Fruit fly (Drosophila melanogaster) whole organism, embryonic: ENCODE measurements around the gene Uggt.

Source experiments
- C15 ChIP-seq: fragments of 200-800 bp; sonication (Bioruptor generic); IDR thresholded peaks from 3 replicates; pipeline ENCODE4 v1.3.6; 2022; ENCODE audit warnings: missing biosample characterization, missing genetic modification characterization
- CG10267 ChIP-seq: fragments of 200-800 bp; sonication (Bioruptor generic); optimal IDR thresholded peaks from 2 replicates; lab custom pipeline; 2018; ENCODE audit warnings: missing biosample characterization, mild to moderate bottlenecking, missing genetic modification characterization, moderate library complexity
- CG10321 ChIP-seq: fragments of 200-800 bp; sonication (Bioruptor generic); IDR thresholded peaks from 2 replicates; pipeline ENCODE4 v1.3.6; 2022; ENCODE audit warnings: missing biosample characterization, missing genetic modification characterization
- CG10431 ChIP-seq: fragments of 200-800 bp; sonication (Bioruptor generic); optimal IDR thresholded peaks from 3 replicates; lab custom pipeline; 2018; ENCODE audit warnings: missing biosample characterization, mild to moderate bottlenecking, missing genetic modification characterization
- CG11398 ChIP-seq: fragments of 200-800 bp; sonication (Bioruptor generic); optimal IDR thresholded peaks from 2 replicates; lab custom pipeline; 2016; ENCODE audit warnings: missing biosample characterization, missing genetic modification characterization
- CG11695 ChIP-seq: fragments of 200-800 bp; sonication (Bioruptor generic); IDR thresholded peaks from 3 replicates; pipeline ENCODE4 v1.3.6; 2022; ENCODE audit warnings: missing biosample characterization, missing genetic modification characterization
- CG1233 ChIP-seq: fragments of 200-800 bp; sonication (Bioruptor generic); optimal IDR thresholded peaks from 4 replicates; lab custom pipeline; 2018; ENCODE audit warnings: missing biosample characterization, mild to moderate bottlenecking, missing genetic modification characterization
- CG12769 ChIP-seq: fragments of 200-800 bp; sonication (Bioruptor generic); optimal IDR thresholded peaks from 2 replicates; lab custom pipeline; 2019; ENCODE audit warnings: missing biosample characterization, mild to moderate bottlenecking, missing genetic modification characterization, moderate library complexity
- CG14050 ChIP-seq: fragments of 200-800 bp; sonication (Bioruptor generic); IDR thresholded peaks from 3 replicates; pipeline ENCODE4 v1.3.6; 2022; ENCODE audit warnings: missing biosample characterization, missing genetic modification characterization
- CG15269 ChIP-seq: fragments of 200-800 bp; sonication (Bioruptor generic); optimal IDR thresholded peaks from 2 replicates; lab custom pipeline; 2018; ENCODE audit warnings: missing biosample characterization, mild to moderate bottlenecking, missing genetic modification characterization, moderate library complexity
- CG17568 ChIP-seq: fragments of 200-800 bp; sonication (Bioruptor generic); optimal IDR thresholded peaks from 2 replicates; lab custom pipeline; 2018; ENCODE audit warnings: missing biosample characterization, mild to moderate bottlenecking, missing genetic modification characterization, moderate library complexity
- CG3281 ChIP-seq: fragments of 200-800 bp; sonication (Bioruptor generic); optimal IDR thresholded peaks from 3 replicates; lab custom pipeline; 2017; ENCODE audit warnings: missing biosample characterization, mild to moderate bottlenecking, missing genetic modification characterization
- CG34376 ChIP-seq: fragments of 200-800 bp; sonication (Bioruptor generic); optimal IDR thresholded peaks from 2 replicates; lab custom pipeline; 2018; ENCODE audit warnings: missing biosample characterization, mild to moderate bottlenecking, missing genetic modification characterization
- CG4328 ChIP-seq: fragments of 200-800 bp; sonication (Bioruptor generic); optimal IDR thresholded peaks from 3 replicates; lab custom pipeline; 2017; ENCODE audit warnings: missing biosample characterization, missing genetic modification reagents, missing genetic modification characterization
- CG6175 ChIP-seq: fragments of 200-800 bp; sonication (Bioruptor generic); IDR thresholded peaks from 3 replicates; pipeline ENCODE4 v1.3.6; 2022; ENCODE audit warnings: missing biosample characterization, missing genetic modification characterization
- CG6683 ChIP-seq: fragments of 200-800 bp; sonication (Bioruptor generic); optimal IDR thresholded peaks from 2 replicates; lab custom pipeline; 2017; ENCODE audit warnings: missing biosample characterization, mild to moderate bottlenecking, missing genetic modification characterization, missing genetic modification reagents
- CG7786 ChIP-seq: fragments of 200-800 bp; sonication (Bioruptor generic); optimal IDR thresholded peaks from 2 replicates; lab custom pipeline; 2016; ENCODE audit warnings: missing biosample characterization, missing genetic modification characterization
- CG7839 ChIP-seq: fragments of 200-800 bp; sonication (Bioruptor generic); optimal IDR thresholded peaks from 3 replicates; lab custom pipeline; 2018; ENCODE audit warnings: missing biosample characterization, mild to moderate bottlenecking, missing genetic modification characterization, moderate library complexity
- CG8924 ChIP-seq: fragments of 200-800 bp; optimal IDR thresholded peaks from 3 replicates; lab custom pipeline; 2019; ENCODE audit warnings: missing biosample characterization, mild to moderate bottlenecking, missing genetic modification characterization, moderate library complexity
- CG9437 ChIP-seq: fragments of 200-800 bp; sonication (Bioruptor generic); optimal IDR thresholded peaks from 2 replicates; lab custom pipeline; 2018; ENCODE audit warnings: missing biosample characterization, mild to moderate bottlenecking, missing genetic modification characterization
- Camta ChIP-seq: fragments of 200-800 bp; sonication (Bioruptor generic); optimal IDR thresholded peaks from 2 replicates; lab custom pipeline; 2016; ENCODE audit warnings: missing biosample characterization, missing genetic modification characterization
- CkIIα-i1 ChIP-seq: fragments of 200-800 bp; sonication (Bioruptor generic); IDR thresholded peaks from 2 replicates; pipeline ENCODE4 v1.3.6; 2022; ENCODE audit warnings: missing biosample characterization, missing genetic modification characterization
- HLHmδ ChIP-seq: fragments of 200-800 bp; sonication (Bioruptor generic); optimal IDR thresholded peaks from 2 replicates; lab custom pipeline; 2018; ENCODE audit warnings: missing biosample characterization, mild to moderate bottlenecking, missing genetic modification characterization, moderate library complexity
- Lpt ChIP-seq: fragments of >200 bp; optimal IDR thresholded peaks from 2 replicates; lab custom pipeline; 2018; ENCODE audit warnings: missing biosample characterization, missing genetic modification characterization
- Med ChIP-seq: fragments of 200-800 bp; sonication (Bioruptor generic); peaks from one replicate; lab custom pipeline; 2016; ENCODE audit warnings: missing biosample characterization, missing genetic modification characterization, mild to moderate bottlenecking, inconsistent platforms, moderate library complexity
- Myb ChIP-seq: fragments of 200-800 bp; sonication (Bioruptor generic); optimal IDR thresholded peaks from 2 replicates; lab custom pipeline; 2016; ENCODE audit warnings: missing biosample characterization, missing genetic modification characterization
- Rfx ChIP-seq: fragments of 200-800 bp; sonication (Bioruptor generic); IDR thresholded peaks from 2 replicates; pipeline ENCODE4 v1.3.6; 2022; ENCODE audit warnings: missing biosample characterization, missing genetic modification characterization
- Sox102F ChIP-seq: fragments of 200-800 bp; sonication (Bioruptor generic); optimal IDR thresholded peaks from 2 replicates; lab custom pipeline; 2018; ENCODE audit warnings: missing biosample characterization, mild to moderate bottlenecking, missing genetic modification characterization, moderate library complexity
- Taf1 ChIP-seq: fragments of 200-800 bp; sonication (Bioruptor generic); IDR thresholded peaks from 2 replicates; pipeline ENCODE4 v1.3.6; 2022; ENCODE audit warnings: missing biosample characterization, missing genetic modification characterization
- bcd ChIP-seq: fragments of 200-800 bp; sonication (Bioruptor generic); optimal IDR thresholded peaks from 2 replicates; lab custom pipeline; 2017; ENCODE audit warnings: missing biosample characterization, mild to moderate bottlenecking, missing genetic modification characterization
- chif ChIP-seq, 2 experiments: fragments of 200-800 bp; sonication (Bioruptor generic); optimal IDR thresholded peaks; 3 replicates each; lab custom pipeline; 2016; ENCODE audit warnings: missing biosample characterization in 2 of 2, missing genetic modification characterization in 2 of 2
- ewg ChIP-seq: fragments of 200-800 bp; sonication (Bioruptor generic); optimal IDR thresholded peaks from 3 replicates; lab custom pipeline; 2017; ENCODE audit warnings: mild to moderate bottlenecking, missing biosample characterization, missing genetic modification reagents, missing genetic modification characterization
- fd96Cb ChIP-seq: fragments of 200-800 bp; sonication (Bioruptor generic); optimal IDR thresholded peaks from 2 replicates; lab custom pipeline; 2018; ENCODE audit warnings: missing biosample characterization, mild to moderate bottlenecking, missing genetic modification characterization, moderate library complexity
- gce ChIP-seq: fragments of 200-800 bp; sonication (Bioruptor generic); IDR thresholded peaks from 3 replicates; pipeline ENCODE4 v1.3.6; 2022; ENCODE audit warnings: missing biosample characterization, missing genetic modification characterization
- hbn ChIP-seq: fragments of 200-800 bp; sonication (Bioruptor generic); IDR thresholded peaks from 2 replicates; pipeline ENCODE4 v1.3.6; 2022; ENCODE audit warnings: missing biosample characterization, missing genetic modification characterization; ENCODE audit not compliant: partially characterized antibody
- kah ChIP-seq: fragments of 200-800 bp; sonication (Bioruptor generic); optimal IDR thresholded peaks from 2 replicates; lab custom pipeline; 2018; ENCODE audit warnings: missing biosample characterization, mild to moderate bottlenecking, missing genetic modification characterization
- oc ChIP-seq: fragments of 200-800 bp; sonication (Bioruptor generic); optimal IDR thresholded peaks from 2 replicates; lab custom pipeline; 2018; ENCODE audit warnings: missing biosample characterization, mild to moderate bottlenecking, missing genetic modification characterization, moderate library complexity
- pnt ChIP-seq: fragments of 200-800 bp; sonication (Bioruptor generic); optimal IDR thresholded peaks from 3 replicates; lab custom pipeline; 2016; ENCODE audit warnings: missing biosample characterization, missing genetic modification characterization
- pum ChIP-seq: fragments of 200-800 bp; sonication (Bioruptor generic); optimal IDR thresholded peaks from 2 replicates; lab custom pipeline; 2016; ENCODE audit warnings: missing biosample characterization, missing genetic modification characterization
- ro ChIP-seq: fragments of 200-800 bp; sonication (Bioruptor generic); IDR thresholded peaks from 2 replicates; pipeline ENCODE4 v1.3.6; 2022; ENCODE audit warnings: missing biosample characterization, missing genetic modification characterization
- salm ChIP-seq: fragments of 200-800 bp; sonication (Bioruptor generic); optimal IDR thresholded peaks from 2 replicates; lab custom pipeline; 2018; ENCODE audit warnings: missing biosample characterization, mild to moderate bottlenecking, missing genetic modification characterization
- sima ChIP-seq: fragments of 200-800 bp; sonication (Bioruptor generic); optimal IDR thresholded peaks from 2 replicates; lab custom pipeline; 2016; ENCODE audit warnings: missing biosample characterization, missing genetic modification characterization
- sisA ChIP-seq: fragments of 200-800 bp; sonication (Bioruptor generic); IDR thresholded peaks from 2 replicates; pipeline ENCODE4 v1.3.6; 2022; ENCODE audit warnings: missing biosample characterization, missing genetic modification characterization
- slbo ChIP-seq: fragments of 200-800 bp; sonication (Bioruptor generic); IDR thresholded peaks from 2 replicates; pipeline ENCODE4 v1.3.6; 2022; ENCODE audit warnings: missing biosample characterization, missing genetic modification characterization
- so ChIP-seq: fragments of 200-800 bp; sonication (Bioruptor generic); IDR thresholded peaks from 3 replicates; pipeline ENCODE4 v1.3.6; 2022; ENCODE audit warnings: missing biosample characterization, missing genetic modification characterization
- tin ChIP-seq: fragments of 200-800 bp; sonication (Bioruptor generic); optimal IDR thresholded peaks from 3 replicates; lab custom pipeline; 2016; ENCODE audit warnings: missing biosample characterization, missing genetic modification characterization
- tx ChIP-seq: fragments of 200-800 bp; sonication (Bioruptor generic); optimal IDR thresholded peaks from 2 replicates; lab custom pipeline; 2016; ENCODE audit warnings: missing biosample characterization, missing genetic modification characterization
- unc-4 ChIP-seq: fragments of 200-800 bp; sonication (Bioruptor generic); IDR thresholded peaks from 2 replicates; pipeline ENCODE4 v1.3.6; 2022; ENCODE audit warnings: missing biosample characterization, missing genetic modification characterization; ENCODE audit not compliant: partially characterized antibody
- unpg ChIP-seq: fragments of 200-800 bp; sonication (Bioruptor generic); optimal IDR thresholded peaks from 3 replicates; lab custom pipeline; 2018; ENCODE audit warnings: missing biosample characterization, mild to moderate bottlenecking, missing genetic modification characterization, moderate library complexity
- yki ChIP-seq: fragments of >200 bp; optimal IDR thresholded peaks from 3 replicates; lab custom pipeline; 2018

The Uggt gene

DNA sequence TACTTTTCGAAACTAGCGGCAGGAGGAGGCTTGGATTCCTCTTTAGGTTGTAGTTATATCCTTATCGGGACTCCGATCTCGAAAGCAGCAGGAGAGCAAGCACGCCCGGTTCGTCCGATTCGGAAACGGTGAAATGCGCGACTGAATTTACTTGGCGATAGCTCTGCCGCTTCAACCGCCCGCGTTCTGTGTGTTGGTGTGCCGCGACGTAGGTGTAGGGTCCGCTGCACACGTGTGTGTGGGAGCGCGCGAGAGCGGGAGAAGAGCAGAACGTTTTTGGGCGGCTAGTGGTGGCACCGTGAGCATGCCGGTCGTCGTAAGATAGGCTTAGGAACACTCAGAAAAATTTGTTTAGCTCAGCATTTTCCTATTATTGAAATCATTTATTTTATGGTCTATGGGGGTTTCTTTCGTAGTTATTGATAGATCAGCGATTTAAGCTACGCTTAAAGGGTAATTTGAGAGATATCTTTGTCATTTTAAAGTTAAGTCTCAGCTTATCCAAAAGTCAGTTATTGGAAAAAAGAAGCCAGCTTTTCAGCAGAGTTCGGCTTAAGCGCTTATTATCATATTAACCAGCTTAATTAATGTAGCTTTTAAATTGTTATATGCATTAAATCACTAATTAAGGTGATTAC lies 32.1 kb upstream of the Uggt start:
- TF ChIP-seq fd96Cb: peak; percentile 13
- no peak for TF ChIP-seq unc-4 (GFP tag; lab: Robert Waterston, UW)
- TF ChIP-seq ewg (GFP tag; lab: Kevin White, UChicago): peak; percentile 4
- no peak for TF ChIP-seq Taf1 (GFP tag; lab: Robert Waterston, UW)
- TF ChIP-seq salm (tag; lab: Kevin White, UChicago): no peak
- no peak for TF ChIP-seq Rfx (GFP tag; lab: Robert Waterston, UW)
- no peak for TF ChIP-seq unpg (GFP tag; lab: Kevin White, UChicago)
- TF ChIP-seq CG6683 (GFP tag; lab: Kevin White, UChicago): no peak
- TF ChIP-seq Lpt: no peak
- peak; percentile 56 for TF ChIP-seq yki (lab: Kevin White, UChicago)
- TF ChIP-seq CG34376 (GFP tag; lab: Kevin White, UChicago): peak; percentile 34
- TF ChIP-seq CG11398 (GFP tag; lab: Kevin White, UChicago): peak; percentile 10
- TF ChIP-seq Med (GFP tag; lab: Kevin White, UChicago): peak; percentile 88
- TF ChIP-seq CG7839 (tag; lab: Kevin White, UChicago): peak; percentile 44
- no peak for TF ChIP-seq CG9437 (GFP tag; lab: Kevin White, UChicago)
- TF ChIP-seq CG3281: no peak
- TF ChIP-seq bcd (GFP tag; lab: Kevin White, UChicago): peak; percentile 0
- peak; percentile 83 for TF ChIP-seq HLHmδ (GFP tag; lab: Kevin White, UChicago)
- TF ChIP-seq slbo (GFP tag; lab: Robert Waterston, UW): no peak
- peak; percentile 54 for TF ChIP-seq CG8924 (tag; lab: Kevin White, UChicago)
- no peak for TF ChIP-seq gce
- TF ChIP-seq chif (GFP tag; optimal IDR thresholded peaks at IDR 0.05; lab: Kevin White, UChicago): peak in 1 of 2 experiments; percentile 40
- no peak for TF ChIP-seq tx
- peak; percentile 53 for TF ChIP-seq CG12769 (tag; lab: Kevin White, UChicago)
- no peak for TF ChIP-seq CG14050 (GFP tag; lab: Robert Waterston, UW)
- no peak for TF ChIP-seq CG4328 (GFP tag; lab: Kevin White, UChicago)
- no peak for TF ChIP-seq CG17568 (GFP tag; lab: Kevin White, UChicago)
- TF ChIP-seq Sox102F (GFP tag; lab: Kevin White, UChicago): peak; percentile 9
- no peak for TF ChIP-seq ro
- TF ChIP-seq pum (GFP tag; lab: Kevin White, UChicago): peak; percentile 17
- peak; percentile 66 for TF ChIP-seq oc (tag; lab: Kevin White, UChicago)
- TF ChIP-seq Myb (GFP tag; lab: Kevin White, UChicago): peak; percentile 2
- TF ChIP-seq tin (GFP tag; lab: Kevin White, UChicago): peak; percentile 42
- no peak for TF ChIP-seq CG15269
- peak; percentile 14 for TF ChIP-seq CG10267 (tag; lab: Kevin White, UChicago)
- TF ChIP-seq CG10321: no peak
- TF ChIP-seq sisA (GFP tag; lab: Robert Waterston, UW): no peak
- no peak for TF ChIP-seq CG10431 (GFP tag; lab: Kevin White, UChicago)
- TF ChIP-seq hbn (GFP tag; lab: Robert Waterston, UW): no peak
- no peak for TF ChIP-seq C15 (GFP tag; lab: Robert Waterston, UW)
- TF ChIP-seq CkIIα-i1 (GFP tag; lab: Robert Waterston, UW): no peak
- no peak for TF ChIP-seq sima
- peak; percentile 4 for TF ChIP-seq CG1233 (GFP tag; lab: Kevin White, UChicago)
- no peak for TF ChIP-seq CG11695 (GFP tag; lab: Robert Waterston, UW)
- TF ChIP-seq CG6175 (GFP tag; lab: Robert Waterston, UW): no peak
- TF ChIP-seq pnt (GFP tag; lab: Kevin White, UChicago): peak; percentile 24
- TF ChIP-seq Camta (GFP tag; lab: Kevin White, UChicago): peak; percentile 17
- TF ChIP-seq kah (GFP tag; lab: Kevin White, UChicago): no peak
- TF ChIP-seq so (GFP tag; lab: Robert Waterston, UW): no peak
- TF ChIP-seq CG7786 (GFP tag; lab: Kevin White, UChicago): peak; percentile 5
